Worm (Caenorhabditis elegans): ENCODE results near the gene ZK1307.3.

ce11 chrII:9611347-9611923, 41.4 kb downstream of the ZK1307.3 start, which contains the start of the genes T15H9.5 and T15H9.4:
- no peak for TF ChIP-seq hmg-4 (GFP tag; optimal IDR thresholded peaks at IDR 0.05)
- no peak for TF ChIP-seq ceh-36 (tag; optimal IDR thresholded peaks at IDR 0.05)
- no peak for TF ChIP-seq scrt-1 (GFP tag; IDR thresholded peaks at IDR 0.05)
- no peak for TF ChIP-seq ama-1 (optimal IDR thresholded peaks at IDR 0.05)
- no peak for TF ChIP-seq F13C5.2 (tag; optimal IDR thresholded peaks at IDR 0.05)
- no peak for TF ChIP-seq tbx-11 (GFP tag; IDR thresholded peaks at IDR 0.05)
- no peak for TF ChIP-seq hnd-1 (tag; optimal IDR thresholded peaks at IDR 0.05)
- no peak for TF ChIP-seq tbx-37 (GFP tag; conservative IDR thresholded peaks at IDR 0.05)
- no peak for TF ChIP-seq ets-7 (tag; optimal IDR thresholded peaks at IDR 0.05)
- TF ChIP-seq tra-4 (tag; optimal IDR thresholded peaks at IDR 0.05): no peak
